Worm (Caenorhabditis elegans): Measurements from ENCODE around the gene cyp-32A1.

DNA sequence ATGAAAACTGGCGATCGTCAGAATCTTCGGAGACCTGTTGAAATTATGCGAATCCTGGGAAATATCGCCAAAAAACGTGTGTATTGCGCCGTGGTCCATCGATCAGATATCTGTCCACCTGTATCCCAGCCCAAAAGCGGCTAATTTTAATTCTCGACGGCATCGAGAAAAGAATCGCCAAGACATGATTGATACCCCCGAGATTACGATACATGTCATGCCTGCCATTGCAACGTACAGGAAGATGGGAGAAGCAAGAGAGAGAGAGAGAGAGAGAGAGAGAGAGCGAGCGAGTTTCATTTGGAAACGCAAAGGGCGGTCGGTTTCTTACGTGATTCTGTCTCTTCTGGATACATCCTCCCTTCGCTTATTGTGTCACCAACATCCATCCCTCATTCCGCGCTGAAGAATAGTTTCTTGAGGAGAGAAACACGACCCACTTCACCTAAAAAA, 7.4 kb upstream of the cyp-32A1 start, which contains the start of gene grl-10:
- TF ChIP-seq him-1 (tag; optimal IDR thresholded peaks at IDR 0.05) (no peak), pha-4 (tag; optimal IDR thresholded peaks at IDR 0.05) (no peak), attf-3 (GFP tag; conservative IDR thresholded peaks at IDR 0.05) (no peak), dpl-1 (GFP tag; optimal IDR thresholded peaks at IDR 0.05) (no peak), mes-4 (tag; optimal IDR thresholded peaks at IDR 0.05) (no peak)

Data from whole organism, young adult.